Fruit fly (Drosophila melanogaster) whole organism, adult: Measurements from ENCODE around the gene kl-5.

Experiments
- CG11617 ChIP-seq: fragments of 200-800 bp; sonication (Bioruptor generic); optimal IDR thresholded peaks from 2 replicates; lab custom pipeline; 2017; ENCODE audit warnings: mild to moderate bottlenecking, missing biosample characterization, missing genetic modification reagents, missing genetic modification characterization
- CG12768 ChIP-seq: fragments of 200-800 bp; sonication (Bioruptor generic); optimal IDR thresholded peaks from 2 replicates; lab custom pipeline; 2017; ENCODE audit warnings: missing biosample characterization, missing genetic modification characterization, mild to moderate bottlenecking, moderate library complexity, missing genetic modification reagents
- CG33017 ChIP-seq: fragments of 200-800 bp; sonication (Bioruptor generic); optimal IDR thresholded peaks from 2 replicates; lab custom pipeline; 2018; ENCODE audit warnings: missing biosample characterization, mild to moderate bottlenecking, missing genetic modification characterization, moderate library complexity
- CG5204 ChIP-seq: fragments of 200-800 bp; sonication (Bioruptor generic); optimal IDR thresholded peaks from 2 replicates; lab custom pipeline; 2016; ENCODE audit warnings: missing biosample characterization, missing genetic modification characterization
- CG7101 ChIP-seq: fragments of 200-800 bp; sonication (Bioruptor generic); optimal IDR thresholded peaks from 2 replicates; lab custom pipeline; 2018; ENCODE audit warnings: missing biosample characterization, mild to moderate bottlenecking, missing genetic modification characterization, moderate library complexity
- Crg-1 ChIP-seq: fragments of 200-800 bp; sonication (Bioruptor generic); optimal IDR thresholded peaks from 2 replicates; lab custom pipeline; 2016; ENCODE audit warnings: missing biosample characterization, missing genetic modification characterization
- pad ChIP-seq: fragments of 200-800 bp; sonication (Bioruptor generic); optimal IDR thresholded peaks from 3 replicates; lab custom pipeline; 2017; ENCODE audit warnings: missing biosample characterization, missing genetic modification characterization, mild to moderate bottlenecking, moderate library complexity, missing genetic modification reagents

- no peak for TF ChIP-seq CG33017
- no peak for TF ChIP-seq pad (GFP tag; lab: Kevin White, UChicago)
- no peak for TF ChIP-seq Crg-1
- no peak for TF ChIP-seq CG5204
- TF ChIP-seq CG11617 (GFP tag; lab: Kevin White, UChicago) = no peak
- TF ChIP-seq CG12768 (GFP tag; lab: Kevin White, UChicago) = no peak
- TF ChIP-seq CG7101 (tag; lab: Kevin White, UChicago) = no peak
These were observed 127.8 kb downstream of the kl-5 start, which contains the start of gene Pp1-Y1 for dm6 chrY:9533-9932.
